Worm (Caenorhabditis elegans) whole organism, L1 larva: ENCODE data around the gene C45B11.5.

Experiments used
- C16A3.4 ChIP-seq: fragments of 150-350 bp; optimal IDR thresholded peaks from 2 replicates; lab custom pipeline; 2014; ENCODE audit warnings: missing biosample characterization, missing genetic modification characterization
- C34B4.2 ChIP-seq: sonication (generic microtip); optimal IDR thresholded peaks from 2 replicates; lab custom pipeline; 2017; ENCODE audit warnings: mild to moderate bottlenecking, missing genetic modification characterization, missing compliant biosample characterization
- alr-1 ChIP-seq: fragments of 200-800 bp; sonication (Bioruptor generic); optimal IDR thresholded peaks from 2 replicates; lab custom pipeline; 2018; ENCODE audit warnings: borderline replicate concordance, mild to moderate bottlenecking, missing genetic modification characterization, missing compliant biosample characterization
- blmp-1 ChIP-seq: fragments of 150-350 bp; optimal IDR thresholded peaks from 2 replicates; lab custom pipeline; 2014; ENCODE audit warnings: missing biosample characterization, missing genetic modification characterization
- ceh-63 ChIP-seq: fragments of 200-800 bp; sonication (Bioruptor generic); optimal IDR thresholded peaks from 2 replicates; lab custom pipeline; 2018; ENCODE audit warnings: mild to moderate bottlenecking, missing genetic modification characterization, missing compliant biosample characterization
- dpl-1 ChIP-seq, 3 experiments: fragments of 150-350 bp in 2 of 3; sonication (generic microtip) in 1 of 3; optimal IDR thresholded peaks; 2 replicates each; lab custom pipeline; 2014 to 2017; ENCODE audit warnings: missing biosample characterization in 3 of 3, missing genetic modification characterization in 3 of 3, missing genetic modification reagents in 3 of 3
- efl-1 ChIP-seq, 4 experiments: fragments of 150-350 bp; optimal IDR thresholded peaks in 3 of 4; peaks in 1 of 4; 1 replicate in 1 of 4; 2 replicates in 3 of 4; lab custom pipeline; 2014; ENCODE audit warnings: missing biosample characterization in 2 of 4, missing genetic modification characterization in 2 of 4, missing genetic modification reagents in 2 of 4
- elt-3 ChIP-seq, 6 experiments: fragments of 150-350 bp in 1 of 6; sonication (generic microtip); optimal IDR thresholded peaks; 2 replicates each; lab custom pipeline; 2017 to 2018; ENCODE audit warnings: missing biosample characterization in 6 of 6, missing genetic modification characterization in 6 of 6, inconsistent platforms in 1 of 6
- fkh-10 ChIP-seq: sonication (generic microtip); optimal IDR thresholded peaks from 2 replicates; lab custom pipeline; 2017; ENCODE audit warnings: missing biosample characterization, missing genetic modification reagents, missing genetic modification characterization
- fkh-8 ChIP-seq: sonication (generic microtip); optimal IDR thresholded peaks from 2 replicates; lab custom pipeline; 2016; ENCODE audit warnings: mild to moderate bottlenecking, missing genetic modification characterization, missing compliant biosample characterization
- fos-1 ChIP-seq: fragments of 150-350 bp; optimal IDR thresholded peaks from 2 replicates; lab custom pipeline; 2014; ENCODE audit warnings: missing biosample characterization, missing genetic modification characterization
- grh-1 ChIP-seq: fragments of 200-800 bp; sonication (Bioruptor generic); IDR thresholded peaks from 2 replicates; pipeline ENCODE4 v1.3.6; 2022; ENCODE audit warnings: missing genetic modification reagents, missing genetic modification characterization, missing compliant biosample characterization
- isw-1 ChIP-seq: fragments of 200-800 bp; sonication (Bioruptor generic); IDR thresholded peaks from 2 replicates; pipeline ENCODE4 v1.3.6; 2022; ENCODE audit warnings: missing genetic modification characterization, missing compliant biosample characterization
- lin-13 ChIP-seq: fragments of 150-350 bp; optimal IDR thresholded peaks from 2 replicates; lab custom pipeline; 2014; ENCODE audit warnings: missing biosample characterization, missing genetic modification reagents, missing genetic modification characterization
- lin-14 ChIP-seq: fragments of 200-800 bp; sonication (Bioruptor generic); optimal IDR thresholded peaks from 2 replicates; lab custom pipeline; 2018; ENCODE audit warnings: mild to moderate bottlenecking, missing genetic modification characterization, moderate library complexity, missing compliant biosample characterization
- lin-35 ChIP-seq, 2 experiments: fragments of 150-350 bp; optimal IDR thresholded peaks; 2 replicates each; lab custom pipeline; 2014; ENCODE audit warnings: missing biosample characterization in 2 of 2, missing genetic modification characterization in 2 of 2, missing genetic modification reagents in 2 of 2
- lin-39 ChIP-seq: fragments of 150-350 bp; optimal IDR thresholded peaks from 2 replicates; lab custom pipeline; 2014; ENCODE audit warnings: missing biosample characterization, missing genetic modification reagents, missing genetic modification characterization
- lsy-2 ChIP-seq, 2 experiments: fragments of 150-350 bp; optimal IDR thresholded peaks; 2 replicates each; lab custom pipeline; 2014; ENCODE audit warnings: missing biosample characterization in 2 of 2, missing genetic modification characterization in 2 of 2
- mef-2 ChIP-seq: fragments of 150-350 bp; optimal IDR thresholded peaks from 2 replicates; lab custom pipeline; 2014; ENCODE audit warnings: missing biosample characterization, missing genetic modification characterization
- nhr-11 ChIP-seq: fragments of 150-350 bp; optimal IDR thresholded peaks from 2 replicates; lab custom pipeline; 2014; ENCODE audit warnings: missing biosample characterization, missing genetic modification characterization
- nhr-28 ChIP-seq: fragments of 150-350 bp; optimal IDR thresholded peaks from 2 replicates; lab custom pipeline; 2014; ENCODE audit warnings: missing biosample characterization, missing genetic modification characterization
- nhr-77 ChIP-seq: fragments of 150-350 bp; optimal IDR thresholded peaks from 2 replicates; lab custom pipeline; 2014; ENCODE audit warnings: missing biosample characterization, missing genetic modification characterization
- nhr-84 ChIP-seq: sonication (generic microtip); optimal IDR thresholded peaks from 2 replicates; lab custom pipeline; 2017; ENCODE audit warnings: missing biosample characterization, missing genetic modification characterization
- nhr-85 ChIP-seq: sonication (generic microtip); peaks from one replicate; lab custom pipeline; 2016; ENCODE audit warnings: missing genetic modification characterization, inconsistent platforms, missing compliant biosample characterization
- nhr-90 ChIP-seq: sonication (generic microtip); optimal IDR thresholded peaks from 2 replicates; lab custom pipeline; 2016; ENCODE audit warnings: mild to moderate bottlenecking, missing genetic modification characterization, missing compliant biosample characterization; ENCODE audit not compliant: poor library complexity
- pag-3 ChIP-seq: sonication (generic microtip); optimal IDR thresholded peaks from 2 replicates; lab custom pipeline; 2017; ENCODE audit warnings: missing genetic modification characterization, mild to moderate bottlenecking, missing compliant biosample characterization, antibody characterized with exemption, borderline replicate concordance; ENCODE audit not compliant: insufficient read depth
- skn-1 ChIP-seq: fragments of 150-350 bp; optimal IDR thresholded peaks from 2 replicates; lab custom pipeline; 2014; ENCODE audit warnings: missing biosample characterization, missing genetic modification characterization
- sptf-1 ChIP-seq: fragments of 150-350 bp; optimal IDR thresholded peaks from 2 replicates; lab custom pipeline; 2014; ENCODE audit warnings: missing biosample characterization, missing genetic modification characterization
- zip-4 ChIP-seq: fragments of 200-800 bp; sonication (Bioruptor generic); optimal IDR thresholded peaks from 2 replicates; lab custom pipeline; 2018; ENCODE audit warnings: mild to moderate bottlenecking, missing genetic modification characterization, moderate library complexity, missing compliant biosample characterization
- ztf-11 ChIP-seq, 2 experiments: sonication (generic microtip); optimal IDR thresholded peaks; 2 replicates each; lab custom pipeline; 2016 to 2017; ENCODE audit warnings: missing genetic modification characterization in 2 of 2, missing biosample characterization in 1 of 2, missing compliant biosample characterization in 1 of 2
- ztf-4 ChIP-seq: fragments of 150-350 bp; optimal IDR thresholded peaks from 2 replicates; lab custom pipeline; 2014; ENCODE audit warnings: missing biosample characterization, missing genetic modification characterization

The C45B11.5 gene

ce11 chrV:11087119-11087518 is 45.5 kb downstream of the C45B11.5 start (continued):
- TF ChIP-seq fkh-10: no peak
- TF ChIP-seq nhr-28 (tag; lab: Kevin White, UChicago): no peak
- TF ChIP-seq nhr-90 (tag; lab: Kevin White, UChicago): peak; percentile 17
- peak in 2 of 6 experiments; percentile 67 to 75 for TF ChIP-seq elt-3 (tag; optimal IDR thresholded peaks at IDR 0.05; lab: Kevin White, UChicago)
- TF ChIP-seq sptf-1 (tag; lab: Kevin White, UChicago): no peak
- no peak for TF ChIP-seq fkh-8 (tag; lab: Kevin White, UChicago)
- TF ChIP-seq lin-39 (tag; lab: Kevin White, UChicago): no peak
- no peak for TF ChIP-seq skn-1 (tag; lab: Kevin White, UChicago)
- TF ChIP-seq grh-1 (GFP tag; lab: Robert Waterston, UW): no peak
- no peak for TF ChIP-seq fos-1 (tag; lab: Kevin White, UChicago)
- no peak for TF ChIP-seq lsy-2 (tag; optimal IDR thresholded peaks at IDR 0.05; lab: Kevin White, UChicago)
- no peak for TF ChIP-seq efl-1 (optimal IDR thresholded peaks at IDR 0.05; lab: Kevin White, UChicago)
- TF ChIP-seq efl-1 (GFP tag; optimal IDR thresholded peaks at IDR 0.05 in 1 of 2; lab: Kevin White, UChicago): peak in 1 of 2 experiments; percentile 39
- TF ChIP-seq isw-1 (GFP tag; lab: Robert Waterston, UW): no peak
- no peak for TF ChIP-seq dpl-1 (GFP tag; optimal IDR thresholded peaks at IDR 0.05; lab: Kevin White, UChicago)
- no peak for TF ChIP-seq zip-4 (GFP tag; lab: Kevin White, UChicago)
- TF ChIP-seq ztf-4 (tag; lab: Kevin White, UChicago): no peak
- TF ChIP-seq pag-3: no peak
- TF ChIP-seq C16A3.4: no peak
- TF ChIP-seq nhr-77 (tag; lab: Kevin White, UChicago): no peak
- TF ChIP-seq alr-1 (tag; lab: Kevin White, UChicago): no peak
- TF ChIP-seq lin-35 (GFP tag; optimal IDR thresholded peaks at IDR 0.05; lab: Kevin White, UChicago): no peak
- TF ChIP-seq C34B4.2: no peak
- no peak for TF ChIP-seq ztf-11 (tag; optimal IDR thresholded peaks at IDR 0.05; lab: Kevin White, UChicago)
- no peak for TF ChIP-seq nhr-11 (tag; lab: Kevin White, UChicago)
- TF ChIP-seq nhr-84 (tag; lab: Kevin White, UChicago): no peak
- peak; percentile 32 for TF ChIP-seq lin-14 (GFP tag; lab: Kevin White, UChicago)
- no peak for TF ChIP-seq lin-13 (GFP tag; lab: Kevin White, UChicago)
- TF ChIP-seq ceh-63 (GFP tag; lab: Kevin White, UChicago): no peak

ce11 chrV:11087519-11087998 is 46.0 kb downstream of the C45B11.5 start, which contains the start of gene Y42A5A.1:
Gene Y42A5A.1 (plus strand): TSS chrV:11087948.
- peak; percentile 96 for TF ChIP-seq nhr-85
- no peak for TF ChIP-seq mef-2 (tag; lab: Kevin White, UChicago)
- TF ChIP-seq lin-14 (GFP tag; lab: Kevin White, UChicago): peak; percentile 31
- TF ChIP-seq blmp-1 (tag; lab: Kevin White, UChicago): peak; percentile 49
- TF ChIP-seq grh-1 (GFP tag; lab: Robert Waterston, UW): 0 out of 2 replicates have a peak, but pooled peaks have one; percentile 22
- TF ChIP-seq lsy-2 (tag; optimal IDR thresholded peaks at IDR 0.05; lab: Kevin White, UChicago): peak in 1 of 2 experiments; percentile 24
- no peak for TF ChIP-seq zip-4 (GFP tag; lab: Kevin White, UChicago)
